Worm (Caenorhabditis elegans) whole organism, early embryonic: Measurements from ENCODE around the gene set-14.

Source experiments
- B0310.2 ChIP-seq: sonication (generic microtip); optimal IDR thresholded peaks from 2 replicates; lab custom pipeline; 2016; ENCODE audit warnings: mild to moderate bottlenecking, missing genetic modification characterization, missing compliant biosample characterization
- F13C5.2 ChIP-seq: sonication (generic microtip); optimal IDR thresholded peaks from 2 replicates; lab custom pipeline; 2017; ENCODE audit warnings: mild to moderate bottlenecking, missing genetic modification characterization, inconsistent platforms, missing compliant biosample characterization
- aly-1 ChIP-seq: sonication (generic microtip); optimal IDR thresholded peaks from 2 replicates; lab custom pipeline; 2016; ENCODE audit warnings: missing genetic modification characterization, missing compliant biosample characterization
- ama-1 ChIP-seq: fragments of 150-350 bp; optimal IDR thresholded peaks from 2 replicates; lab custom pipeline; 2014
- ceh-13 ChIP-seq: fragments of 200-800 bp; sonication (Bioruptor generic); optimal IDR thresholded peaks from 2 replicates; lab custom pipeline; 2018; ENCODE audit warnings: mild to moderate bottlenecking, missing genetic modification characterization, missing compliant biosample characterization
- ceh-36 ChIP-seq: sonication (generic microtip); optimal IDR thresholded peaks from 2 replicates; lab custom pipeline; 2016; ENCODE audit warnings: missing genetic modification characterization, inconsistent platforms, missing compliant biosample characterization
- ets-7 ChIP-seq: sonication (generic microtip); optimal IDR thresholded peaks from 2 replicates; lab custom pipeline; 2016; ENCODE audit warnings: missing genotype, missing genetic modification characterization, missing compliant biosample characterization
- flt-1 ChIP-seq: fragments of 200-800 bp; sonication (Bioruptor generic); IDR thresholded peaks from 2 replicates; pipeline ENCODE4 v1.3.6; 2022; ENCODE audit warnings: missing genetic modification characterization, missing compliant biosample characterization
- hmbx-1 ChIP-seq: sonication (generic microtip); optimal IDR thresholded peaks from 2 replicates; lab custom pipeline; 2016; ENCODE audit warnings: mild to moderate bottlenecking, missing genetic modification characterization, missing compliant biosample characterization
- hmg-4 ChIP-seq: fragments of 200-800 bp; sonication (Bioruptor generic); optimal IDR thresholded peaks from 2 replicates; lab custom pipeline; 2018; ENCODE audit warnings: mild to moderate bottlenecking, missing genetic modification characterization, missing compliant biosample characterization
- hnd-1 ChIP-seq: sonication (generic microtip); optimal IDR thresholded peaks from 2 replicates; lab custom pipeline; 2016; ENCODE audit warnings: missing genetic modification characterization, missing compliant biosample characterization
- pes-1 ChIP-seq: fragments of 200-800 bp; sonication (Bioruptor generic); IDR thresholded peaks from 2 replicates; pipeline ENCODE4 v1.3.6; 2022; ENCODE audit warnings: missing genetic modification reagents, missing genetic modification characterization, missing compliant biosample characterization
- scrt-1 ChIP-seq: fragments of 200-800 bp; sonication (Bioruptor generic); IDR thresholded peaks from 2 replicates; pipeline ENCODE4 v1.3.6; 2022; ENCODE audit warnings: missing genetic modification characterization, missing compliant biosample characterization
- sea-1 ChIP-seq: fragments of 200-800 bp; sonication (Bioruptor generic); conservative IDR thresholded peaks from 2 replicates; pipeline ENCODE4 v1.3.6; 2022; ENCODE audit warnings: missing genetic modification characterization, missing compliant biosample characterization
- tbx-11 ChIP-seq: fragments of 200-800 bp; sonication (Bioruptor generic); IDR thresholded peaks from 2 replicates; pipeline ENCODE4 v1.3.6; 2022; ENCODE audit warnings: missing genetic modification characterization, missing compliant biosample characterization
- tbx-37 ChIP-seq: fragments of 200-800 bp; sonication (Bioruptor generic); conservative IDR thresholded peaks from 2 replicates; pipeline ENCODE4 v1.3.6; 2022; ENCODE audit warnings: missing genetic modification reagents, missing genetic modification characterization, missing compliant biosample characterization
- tra-4 ChIP-seq: sonication (generic microtip); optimal IDR thresholded peaks from 2 replicates; lab custom pipeline; 2017; ENCODE audit warnings: missing genetic modification characterization, missing compliant biosample characterization

set-14 gene

ce11 chrII:10783201-10783962 lies 12.7 kb downstream of the set-14 start, which contains the start of gene ect-2:
TSS of gene ect-2 (minus strand) at chrII:10783962.
- TF ChIP-seq scrt-1 (GFP tag; lab: Robert Waterston, UW) = no peak
- no peak for TF ChIP-seq ama-1 (lab: Kevin White, UChicago)
- no peak for TF ChIP-seq hmg-4
- no peak for TF ChIP-seq ets-7 (tag; lab: Kevin White, UChicago)
- TF ChIP-seq tbx-37 (GFP tag; lab: Robert Waterston, UW) = no peak
- no peak for TF ChIP-seq B0310.2 (tag; lab: Kevin White, UChicago)
- TF ChIP-seq sea-1 = no peak
- no peak for TF ChIP-seq pes-1 (GFP tag; lab: Robert Waterston, UW)

DNA sequence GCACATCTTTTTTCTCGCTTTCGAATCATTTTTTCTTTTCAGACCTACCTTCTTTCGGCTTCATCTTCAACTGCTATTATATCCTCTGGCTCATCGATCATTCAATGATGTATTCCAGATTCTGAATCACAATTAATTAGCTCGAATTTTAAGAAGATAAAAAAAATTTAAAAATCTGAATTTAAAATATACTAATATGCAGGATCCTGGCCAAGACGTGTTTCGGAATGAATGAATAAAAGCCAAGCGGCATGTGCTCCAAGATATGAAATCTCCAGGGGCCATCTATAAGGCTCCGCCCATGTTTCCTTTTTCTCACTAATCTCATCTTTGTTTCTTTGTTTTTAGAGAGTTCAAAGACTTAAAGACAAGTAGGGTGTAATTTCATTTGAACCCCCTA lies 18.1 kb downstream of the set-14 start, which contains the start of gene mpz-1:
TSS of gene mpz-1 (minus strand) at position 101 of the 400 bp plus-strand sequence.
- TF ChIP-seq ceh-36 (tag; lab: Kevin White, UChicago) (no peak), hmbx-1 (tag; lab: Kevin White, UChicago) (no peak), aly-1 (tag; lab: Kevin White, UChicago) (no peak), sea-1 (no peak), ama-1 (lab: Kevin White, UChicago) (no peak)

DNA sequence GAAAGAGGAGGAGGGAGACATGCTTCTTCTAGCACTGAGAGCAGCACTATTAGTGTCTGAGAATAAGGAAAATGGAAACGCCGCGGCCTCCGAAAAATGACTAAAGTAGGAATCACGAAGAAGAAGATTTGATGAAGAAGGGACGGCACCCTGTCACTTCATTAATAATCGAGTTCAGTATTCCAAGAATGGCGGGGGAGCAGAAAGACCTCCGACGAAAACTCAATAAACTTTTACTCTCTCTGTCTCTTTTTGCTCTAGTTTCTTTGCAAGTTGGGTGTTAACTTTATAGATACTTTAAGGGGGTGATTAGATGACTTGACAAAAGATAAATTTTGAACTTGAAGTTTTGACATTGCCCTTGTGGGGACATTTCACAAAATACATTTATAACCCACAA lies 26.8 kb downstream of the set-14 start:
- TF ChIP-seq tbx-11 (GFP tag; lab: Robert Waterston, UW) (no peak), ceh-13 (no peak), tra-4 (tag; lab: Kevin White, UChicago) (no peak), F13C5.2 (tag; lab: Kevin White, UChicago) (no peak), tbx-37 (GFP tag; lab: Robert Waterston, UW) (no peak), sea-1 (no peak), ama-1 (lab: Kevin White, UChicago) (no peak), ceh-36 (tag; lab: Kevin White, UChicago) (no peak), hmg-4 (no peak), B0310.2 (tag; lab: Kevin White, UChicago) (no peak), hmbx-1 (tag; lab: Kevin White, UChicago) (no peak), ets-7 (tag; lab: Kevin White, UChicago) (no peak), flt-1 (GFP tag; lab: Robert Waterston, UW) (no peak), pes-1 (GFP tag; lab: Robert Waterston, UW) (no peak), scrt-1 (GFP tag; lab: Robert Waterston, UW) (no peak), hnd-1 (tag; lab: Kevin White, UChicago) (no peak), aly-1 (tag; lab: Kevin White, UChicago) (no peak)

DNA sequence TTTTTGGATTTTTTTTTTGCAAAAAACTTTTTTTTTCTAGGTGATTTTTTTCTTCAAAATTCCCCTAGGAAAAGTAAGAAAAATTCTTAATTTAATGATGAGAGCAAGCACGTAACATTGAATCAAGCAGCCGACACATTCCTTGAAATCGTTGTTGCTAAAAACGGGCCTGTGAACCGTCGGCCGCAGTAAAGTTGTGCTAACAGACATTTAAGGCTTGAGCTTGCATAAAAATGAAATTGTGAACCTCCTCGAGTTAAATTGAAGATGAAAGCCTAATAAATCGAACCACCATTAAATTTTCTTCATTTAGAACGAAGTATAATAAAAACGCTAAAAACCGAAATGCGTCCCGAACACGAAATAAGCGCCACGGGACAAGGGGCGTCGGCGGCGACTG lies 28.1 kb downstream of the set-14 start:
- TF ChIP-seq ceh-13 = no peak
- TF ChIP-seq ama-1 (lab: Kevin White, UChicago) = no peak
- TF ChIP-seq tbx-37 (GFP tag; lab: Robert Waterston, UW) = no peak
- TF ChIP-seq F13C5.2 (tag; lab: Kevin White, UChicago) = no peak
- no peak for TF ChIP-seq ets-7 (tag; lab: Kevin White, UChicago)
- no peak for TF ChIP-seq scrt-1 (GFP tag; lab: Robert Waterston, UW)
- TF ChIP-seq sea-1 = no peak
- no peak for TF ChIP-seq hmbx-1 (tag; lab: Kevin White, UChicago)
- TF ChIP-seq ceh-36 (tag; lab: Kevin White, UChicago) = no peak
- TF ChIP-seq tbx-11 (GFP tag; lab: Robert Waterston, UW) = no peak
- no peak for TF ChIP-seq hmg-4
- TF ChIP-seq tra-4 (tag; lab: Kevin White, UChicago) = no peak
- no peak for TF ChIP-seq B0310.2 (tag; lab: Kevin White, UChicago)
- no peak for TF ChIP-seq hnd-1 (tag; lab: Kevin White, UChicago)
- no peak for TF ChIP-seq pes-1 (GFP tag; lab: Robert Waterston, UW)
- no peak for TF ChIP-seq aly-1 (tag; lab: Kevin White, UChicago)
- TF ChIP-seq flt-1 (GFP tag; lab: Robert Waterston, UW) = no peak

- no peak for TF ChIP-seq hnd-1 (tag; lab: Kevin White, UChicago)
- no peak for TF ChIP-seq aly-1 (tag; lab: Kevin White, UChicago)
- TF ChIP-seq ets-7 (tag; lab: Kevin White, UChicago) = no peak
- TF ChIP-seq pes-1 (GFP tag; lab: Robert Waterston, UW) = no peak
- no peak for TF ChIP-seq B0310.2 (tag; lab: Kevin White, UChicago)
- TF ChIP-seq scrt-1 (GFP tag; lab: Robert Waterston, UW) = no peak
- TF ChIP-seq tbx-11 (GFP tag; lab: Robert Waterston, UW) = no peak
- no peak for TF ChIP-seq sea-1
- no peak for TF ChIP-seq ceh-13
These were observed 29.3 kb downstream of the set-14 start for ce11 chrII:10766773-10767172.

DNA sequence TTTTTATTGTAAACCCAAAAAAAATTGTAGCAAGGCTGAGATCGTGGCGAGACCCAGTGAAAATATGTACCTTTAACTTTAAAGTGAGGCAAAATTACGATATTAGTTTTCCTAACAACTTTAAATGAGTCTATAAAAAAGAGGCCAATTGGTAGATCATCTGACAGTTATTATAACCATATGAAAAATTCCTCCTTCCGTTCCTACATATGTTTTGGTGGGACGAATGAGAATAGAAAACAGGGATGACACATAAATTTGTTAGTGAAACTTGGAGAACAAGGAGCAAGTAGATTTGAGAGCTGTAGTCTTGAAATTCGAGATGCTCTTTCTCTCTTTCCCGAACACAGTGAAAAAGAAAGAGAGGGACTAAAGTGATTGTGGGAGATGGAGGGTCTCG lies 30.9 kb downstream of the set-14 start:
- TF ChIP-seq ceh-13 = no peak

DNA sequence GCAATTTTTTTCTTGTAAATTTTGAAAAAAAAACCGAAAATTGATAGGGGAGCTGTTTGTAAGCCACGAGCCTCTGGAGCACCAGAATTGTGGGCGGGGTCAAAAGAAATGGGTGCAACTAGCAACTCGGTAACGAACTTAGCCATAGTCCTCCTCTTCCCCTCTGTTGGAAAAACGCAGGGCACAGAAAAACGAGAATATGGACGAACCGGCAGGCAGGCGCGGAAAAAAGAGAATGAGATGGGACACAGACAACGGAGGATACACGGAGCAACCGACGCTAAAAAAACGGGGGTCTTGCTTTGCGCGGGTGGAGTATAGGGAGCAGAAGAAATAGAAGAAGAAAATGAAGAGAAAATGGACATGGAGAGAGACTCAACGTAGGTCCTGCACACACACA lies 34.4 kb downstream of the set-14 start:
- no peak for TF ChIP-seq ama-1 (lab: Kevin White, UChicago)
- no peak for TF ChIP-seq sea-1
- no peak for TF ChIP-seq ceh-13
- no peak for TF ChIP-seq B0310.2 (tag; lab: Kevin White, UChicago)
- no peak for TF ChIP-seq tbx-11 (GFP tag; lab: Robert Waterston, UW)
- TF ChIP-seq aly-1 (tag; lab: Kevin White, UChicago) = no peak
- TF ChIP-seq F13C5.2 (tag; lab: Kevin White, UChicago) = no peak

DNA sequence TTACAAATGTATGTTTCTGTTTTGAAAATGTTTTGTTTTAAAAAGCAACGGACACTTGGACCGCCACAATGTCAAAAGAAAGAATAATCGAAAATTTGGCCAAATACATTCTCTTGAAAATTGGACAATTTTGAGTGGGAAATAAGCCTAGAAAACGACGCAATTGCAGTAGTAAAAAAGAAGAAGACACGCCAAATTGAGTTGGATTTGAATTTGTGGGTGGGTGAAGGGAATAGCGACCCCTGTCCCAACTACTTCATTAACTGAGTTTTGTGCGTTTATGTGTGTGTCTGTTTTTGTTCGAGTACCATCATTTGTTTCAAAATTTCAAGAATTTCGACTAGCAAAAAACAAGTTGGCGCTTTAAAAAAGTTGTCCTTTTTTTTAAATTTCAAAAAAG lies 35.3 kb downstream of the set-14 start:
- TF ChIP-seq ets-7 (tag; lab: Kevin White, UChicago) (no peak), aly-1 (tag; lab: Kevin White, UChicago) (no peak), F13C5.2 (tag; lab: Kevin White, UChicago) (no peak), hnd-1 (tag; lab: Kevin White, UChicago) (no peak), tbx-11 (GFP tag; lab: Robert Waterston, UW) (no peak), tbx-37 (GFP tag; lab: Robert Waterston, UW) (no peak), hmg-4 (no peak), ama-1 (lab: Kevin White, UChicago) (no peak), B0310.2 (tag; lab: Kevin White, UChicago) (no peak), tra-4 (tag; lab: Kevin White, UChicago) (no peak), hmbx-1 (tag; lab: Kevin White, UChicago) (no peak), ceh-36 (tag; lab: Kevin White, UChicago) (no peak)
